Fruit fly (Drosophila melanogaster) whole organism, embryonic: ENCODE results near the gene CG31459.
A peak's percentile ranks its signal among the peaks of the same experiment; 100 is the strongest.

ENCODE experiments used
- Atf-2 ChIP-seq: fragments of 200-800 bp; sonication (Bioruptor generic); optimal IDR thresholded peaks from 2 replicates; lab custom pipeline; 2016; ENCODE audit warnings: missing biosample characterization, missing genetic modification characterization
- Atf6 ChIP-seq: fragments of 200-800 bp; sonication (Bioruptor generic); IDR thresholded peaks from 2 replicates; pipeline ENCODE4 v1.3.6; 2022; ENCODE audit warnings: missing biosample characterization, missing genetic modification characterization
- Blimp-1 ChIP-seq: fragments of 200-800 bp; sonication (Bioruptor generic); optimal IDR thresholded peaks from 3 replicates; lab custom pipeline; 2018; ENCODE audit warnings: missing biosample characterization, missing genetic modification characterization, mild to moderate bottlenecking, moderate library complexity, missing genetic modification reagents
- CG10147 ChIP-seq: fragments of 200-800 bp; sonication (Bioruptor generic); optimal IDR thresholded peaks from 2 replicates; lab custom pipeline; 2019; ENCODE audit warnings: missing biosample characterization, mild to moderate bottlenecking, missing genetic modification characterization, moderate library complexity
- CG12071 ChIP-seq: fragments of 200-800 bp; sonication (Bioruptor generic); optimal IDR thresholded peaks from 3 replicates; lab custom pipeline; 2018; ENCODE audit warnings: missing biosample characterization, mild to moderate bottlenecking, missing genetic modification characterization
- CG13424 ChIP-seq: fragments of 200-800 bp; sonication (Bioruptor generic); optimal IDR thresholded peaks from 2 replicates; lab custom pipeline; 2019; ENCODE audit warnings: missing biosample characterization, mild to moderate bottlenecking, missing genetic modification characterization, moderate library complexity
- CG15269 ChIP-seq: fragments of 200-800 bp; sonication (Bioruptor generic); optimal IDR thresholded peaks from 2 replicates; lab custom pipeline; 2018; ENCODE audit warnings: missing biosample characterization, mild to moderate bottlenecking, missing genetic modification characterization, moderate library complexity
- CG15479 ChIP-seq: fragments of 200-800 bp; sonication (Bioruptor generic); optimal IDR thresholded peaks from 3 replicates; lab custom pipeline; 2019; ENCODE audit warnings: missing biosample characterization, mild to moderate bottlenecking, missing genetic modification characterization, moderate library complexity
- CG17612 ChIP-seq: fragments of 200-800 bp; sonication (Bioruptor generic); IDR thresholded peaks from 2 replicates; pipeline ENCODE4 v1.3.6; 2022; ENCODE audit warnings: missing biosample characterization, missing genetic modification characterization
- CG18011 ChIP-seq: fragments of 200-800 bp; sonication (Bioruptor generic); optimal IDR thresholded peaks from 2 replicates; lab custom pipeline; 2017; ENCODE audit warnings: missing biosample characterization, missing genetic modification characterization, mild to moderate bottlenecking, moderate library complexity, missing genotype
- CG30403 ChIP-seq: fragments of 200-800 bp; sonication (Bioruptor generic); optimal IDR thresholded peaks from 3 replicates; lab custom pipeline; 2016; ENCODE audit warnings: missing biosample characterization, missing genetic modification characterization
- CG32767 ChIP-seq: fragments of 200-800 bp; sonication (Bioruptor generic); IDR thresholded peaks from 2 replicates; pipeline ENCODE4 v1.3.6; 2022; ENCODE audit warnings: missing biosample characterization, missing genetic modification characterization
- CG4854 ChIP-seq: fragments of 200-800 bp; sonication (Bioruptor generic); optimal IDR thresholded peaks from 2 replicates; lab custom pipeline; 2016; ENCODE audit warnings: missing biosample characterization, missing genetic modification characterization, inconsistent platforms
- CG6175 ChIP-seq: fragments of 200-800 bp; sonication (Bioruptor generic); IDR thresholded peaks from 3 replicates; pipeline ENCODE4 v1.3.6; 2022; ENCODE audit warnings: missing biosample characterization, missing genetic modification characterization
- CG6813 ChIP-seq: fragments of 200-800 bp; sonication (Bioruptor generic); optimal IDR thresholded peaks from 2 replicates; lab custom pipeline; 2017; ENCODE audit warnings: missing biosample characterization, missing genetic modification characterization, mild to moderate bottlenecking, moderate library complexity, missing genetic modification reagents
- CG7556 ChIP-seq: fragments of 200-800 bp; sonication (Bioruptor generic); optimal IDR thresholded peaks from 2 replicates; lab custom pipeline; 2017; ENCODE audit warnings: missing biosample characterization, mild to moderate bottlenecking, missing genetic modification characterization
- CG7928 ChIP-seq: fragments of 200-800 bp; sonication (Bioruptor generic); optimal IDR thresholded peaks from 2 replicates; lab custom pipeline; 2017; ENCODE audit warnings: missing biosample characterization, mild to moderate bottlenecking, missing genetic modification characterization
- CG8281 ChIP-seq: fragments of 200-800 bp; sonication (Bioruptor generic); optimal IDR thresholded peaks from 2 replicates; lab custom pipeline; 2018; ENCODE audit warnings: missing biosample characterization, mild to moderate bottlenecking, missing genetic modification characterization, moderate library complexity
- CG8944 ChIP-seq: fragments of 200-800 bp; sonication (Bioruptor generic); optimal IDR thresholded peaks from 3 replicates; lab custom pipeline; 2016; ENCODE audit warnings: missing biosample characterization, missing genetic modification characterization
- Dip3 ChIP-seq: fragments of 200-800 bp; sonication (Bioruptor generic); optimal IDR thresholded peaks from 3 replicates; lab custom pipeline; 2016; ENCODE audit warnings: missing biosample characterization, missing genetic modification characterization
- Dp ChIP-seq: fragments of 200-800 bp; sonication (Bioruptor generic); optimal IDR thresholded peaks from 2 replicates; lab custom pipeline; 2018; ENCODE audit warnings: missing biosample characterization, mild to moderate bottlenecking, missing genetic modification characterization, moderate library complexity
- Ets65A ChIP-seq: fragments of 200-800 bp; sonication (Bioruptor generic); peaks from one replicate; lab custom pipeline; 2016; ENCODE audit warnings: missing biosample characterization, missing genetic modification characterization
- HLHmδ ChIP-seq: fragments of 200-800 bp; sonication (Bioruptor generic); optimal IDR thresholded peaks from 2 replicates; lab custom pipeline; 2018; ENCODE audit warnings: missing biosample characterization, mild to moderate bottlenecking, missing genetic modification characterization, moderate library complexity
- HmgZ ChIP-seq: fragments of 200-800 bp; sonication (Bioruptor generic); optimal IDR thresholded peaks from 2 replicates; lab custom pipeline; 2018; ENCODE audit warnings: missing biosample characterization, mild to moderate bottlenecking, missing genetic modification characterization
- Lim3 ChIP-seq: fragments of 200-800 bp; sonication (Bioruptor generic); IDR thresholded peaks from 2 replicates; pipeline ENCODE4 v1.3.6; 2022; ENCODE audit warnings: missing biosample characterization, missing genetic modification characterization
- Oli ChIP-seq: fragments of 200-800 bp; sonication (Bioruptor generic); optimal IDR thresholded peaks from 2 replicates; lab custom pipeline; 2018; ENCODE audit warnings: missing biosample characterization, mild to moderate bottlenecking, missing genetic modification characterization, moderate library complexity
- Rfx ChIP-seq: fragments of 200-800 bp; sonication (Bioruptor generic); IDR thresholded peaks from 2 replicates; pipeline ENCODE4 v1.3.6; 2022; ENCODE audit warnings: missing biosample characterization, missing genetic modification characterization
- Sin3A ChIP-seq: fragments of >200 bp; optimal IDR thresholded peaks from 2 replicates; lab custom pipeline; 2018
- Xrp1 ChIP-seq: fragments of 200-800 bp; sonication (Bioruptor generic); IDR thresholded peaks from 2 replicates; pipeline ENCODE4 v1.3.6; 2022; ENCODE audit warnings: missing biosample characterization, missing genetic modification characterization
- br ChIP-seq: fragments of >200 bp; optimal IDR thresholded peaks from 2 replicates; lab custom pipeline; 2017
- cg ChIP-seq: fragments of 200-800 bp; sonication (Bioruptor generic); optimal IDR thresholded peaks from 3 replicates; lab custom pipeline; 2019; ENCODE audit warnings: missing biosample characterization, mild to moderate bottlenecking, missing genetic modification characterization, moderate library complexity
- crc ChIP-seq: fragments of 200-800 bp; sonication (Bioruptor generic); optimal IDR thresholded peaks from 2 replicates; lab custom pipeline; 2016; ENCODE audit warnings: missing biosample characterization, missing genetic modification characterization
- ems ChIP-seq: fragments of 200-800 bp; sonication (Bioruptor generic); optimal IDR thresholded peaks from 3 replicates; lab custom pipeline; 2016; ENCODE audit warnings: missing biosample characterization, missing genetic modification characterization
- eve ChIP-seq, 2 experiments: fragments of >200 bp; optimal IDR thresholded peaks; 2 replicates each; lab custom pipeline; 2017; ENCODE audit warnings: missing biosample characterization in 2 of 2, missing genetic modification characterization in 2 of 2
- exex ChIP-seq: fragments of 200-800 bp; sonication (Bioruptor generic); optimal IDR thresholded peaks from 4 replicates; lab custom pipeline; 2018; ENCODE audit warnings: missing biosample characterization, mild to moderate bottlenecking, missing genetic modification characterization, moderate library complexity
- gcm2 ChIP-seq: fragments of 200-800 bp; sonication (Bioruptor generic); optimal IDR thresholded peaks from 2 replicates; lab custom pipeline; 2016; ENCODE audit warnings: missing biosample characterization, missing genetic modification characterization
- grn ChIP-seq: fragments of 200-800 bp; sonication (Bioruptor generic); optimal IDR thresholded peaks from 3 replicates; lab custom pipeline; 2017; ENCODE audit warnings: missing biosample characterization, missing genetic modification characterization
- gsb ChIP-seq: fragments of 200-800 bp; sonication (Bioruptor generic); IDR thresholded peaks from 2 replicates; pipeline ENCODE4 v1.3.6; 2022; ENCODE audit warnings: missing biosample characterization, missing genetic modification characterization
- jigr1 ChIP-seq: fragments of 200-800 bp; sonication (Bioruptor generic); IDR thresholded peaks from 3 replicates; pipeline ENCODE4 v1.3.6; 2022; ENCODE audit warnings: missing biosample characterization, missing genetic modification characterization
- ranshi ChIP-seq: fragments of 200-800 bp; sonication (Bioruptor generic); IDR thresholded peaks from 2 replicates; pipeline ENCODE4 v1.3.6; 2022; ENCODE audit warnings: missing biosample characterization, missing genetic modification characterization
- schlank ChIP-seq: fragments of 200-800 bp; sonication (Bioruptor generic); optimal IDR thresholded peaks from 2 replicates; lab custom pipeline; 2018; ENCODE audit warnings: missing biosample characterization, mild to moderate bottlenecking, missing genetic modification characterization
- sima ChIP-seq: fragments of 200-800 bp; sonication (Bioruptor generic); optimal IDR thresholded peaks from 2 replicates; lab custom pipeline; 2016; ENCODE audit warnings: missing biosample characterization, missing genetic modification characterization
- sna ChIP-seq: fragments of 200-800 bp; sonication (Bioruptor generic); IDR thresholded peaks from 2 replicates; pipeline ENCODE4 v1.3.6; 2022; ENCODE audit warnings: missing biosample characterization, missing genetic modification characterization; ENCODE audit not compliant: partially characterized antibody
- sug ChIP-seq: fragments of 200-800 bp; optimal IDR thresholded peaks from 2 replicates; lab custom pipeline; 2019; ENCODE audit warnings: missing biosample characterization, mild to moderate bottlenecking, missing genetic modification characterization, moderate library complexity
- ttk ChIP-seq: fragments of 200-800 bp; sonication (Bioruptor generic); IDR thresholded peaks from 2 replicates; pipeline ENCODE4 v2.1.2; 2022; ENCODE audit warnings: missing biosample characterization, missing genetic modification characterization
- vvl ChIP-seq: fragments of 200-800 bp; sonication (Bioruptor generic); IDR thresholded peaks from 2 replicates; pipeline ENCODE4 v1.3.6; 2022; ENCODE audit warnings: missing biosample characterization, missing genetic modification characterization

The CG31459 gene

dm6 chr3R:19824480-19824879, 16.2 kb upstream of the CG31459 start (continued):
- TF ChIP-seq CG4854 (GFP tag; lab: Kevin White, UChicago) (no peak), jigr1 (GFP tag; lab: Robert Waterston, UW) (no peak), schlank (tag; lab: Kevin White, UChicago) (no peak), Oli (tag; lab: Kevin White, UChicago) (peak; percentile 24), crc (no peak), Xrp1 (GFP tag; lab: Robert Waterston, UW) (0 out of 2 replicates have a peak, but pooled peaks have one; percentile 11), CG7556 (GFP tag; lab: Kevin White, UChicago) (peak; percentile 16), CG13424 (peak; percentile 40), CG8281 (no peak)

DNA sequence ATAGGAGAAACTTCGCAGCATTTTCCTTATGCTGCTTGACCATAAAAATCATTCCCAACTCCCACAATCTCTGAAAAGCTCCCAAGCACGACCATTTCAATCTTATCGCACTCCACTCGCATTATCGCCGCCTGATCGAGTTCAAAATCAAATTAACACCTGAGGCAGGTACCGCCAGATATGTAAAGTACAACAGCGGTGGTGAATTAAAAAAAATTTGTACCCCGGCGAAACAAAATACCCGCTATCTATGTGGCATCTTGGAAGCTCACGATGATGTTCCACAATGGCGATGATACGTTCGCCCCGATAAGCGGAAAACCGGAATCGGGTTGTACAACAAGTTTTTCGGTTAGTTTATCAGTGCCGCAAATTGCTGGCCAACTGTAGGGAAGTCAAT, 14.3 kb upstream of the CG31459 start:
- TF ChIP-seq CG15479 (GFP tag; lab: Kevin White, UChicago): no peak
- no peak for TF ChIP-seq Blimp-1 (GFP tag; lab: Kevin White, UChicago)
- no peak for TF ChIP-seq eve (GFP tag; optimal IDR thresholded peaks at IDR 0.05; lab: Kevin White, UChicago)
- TF ChIP-seq Atf-2 (GFP tag; lab: Kevin White, UChicago): no peak
- no peak for TF ChIP-seq CG12071 (GFP tag; lab: Kevin White, UChicago)
- no peak for TF ChIP-seq Ets65A (GFP tag; lab: Kevin White, UChicago)
- TF ChIP-seq jigr1 (GFP tag; lab: Robert Waterston, UW): no peak
- TF ChIP-seq sima (GFP tag; lab: Kevin White, UChicago): no peak
- peak; percentile 20; the same call in 1 of the 2 replicates for TF ChIP-seq vvl
- no peak for TF ChIP-seq CG7928
- TF ChIP-seq CG17612 (GFP tag; lab: Robert Waterston, UW): no peak
- no peak for TF ChIP-seq br (lab: Kevin White, UChicago)
- TF ChIP-seq ranshi (GFP tag; lab: Robert Waterston, UW): no peak
- no peak for TF ChIP-seq ttk (GFP tag; lab: Robert Waterston, UW)
- no peak for TF ChIP-seq CG32767 (GFP tag; lab: Robert Waterston, UW)
- TF ChIP-seq CG8944 (GFP tag; lab: Kevin White, UChicago): no peak
- no peak for TF ChIP-seq Dip3 (GFP tag; lab: Kevin White, UChicago)
- no peak for TF ChIP-seq sna (GFP tag; lab: Robert Waterston, UW)
- no peak for TF ChIP-seq gsb (GFP tag; lab: Robert Waterston, UW)
- TF ChIP-seq gcm2 (GFP tag; lab: Kevin White, UChicago): no peak
- no peak for TF ChIP-seq CG6813 (GFP tag; lab: Kevin White, UChicago)
- TF ChIP-seq Lim3: peak; percentile 8; the same call in 1 of the 2 replicates
- TF ChIP-seq Dp (GFP tag; lab: Kevin White, UChicago): no peak
- TF ChIP-seq HLHmδ: no peak
- no peak for TF ChIP-seq CG18011 (GFP tag; lab: Kevin White, UChicago)
- TF ChIP-seq sug (tag; lab: Kevin White, UChicago): peak; percentile 43
- TF ChIP-seq grn (GFP tag; lab: Kevin White, UChicago): peak; percentile 90
- TF ChIP-seq CG6175 (GFP tag; lab: Robert Waterston, UW): peak; percentile 58; the same call in 1 of the 3 replicates
- TF ChIP-seq ems: no peak
- peak; percentile 3 for TF ChIP-seq CG15269 (tag; lab: Kevin White, UChicago)
- no peak for TF ChIP-seq Atf6
- TF ChIP-seq cg (GFP tag; lab: Kevin White, UChicago): no peak
- no peak for TF ChIP-seq CG10147 (GFP tag; lab: Kevin White, UChicago)
- TF ChIP-seq Rfx (GFP tag; lab: Robert Waterston, UW): no peak
- TF ChIP-seq Sin3A (lab: Kevin White, UChicago): no peak
- no peak for TF ChIP-seq HmgZ (tag; lab: Kevin White, UChicago)
- TF ChIP-seq exex (tag; lab: Kevin White, UChicago): peak; percentile 76
- no peak for TF ChIP-seq CG30403
